Worm (Caenorhabditis elegans) whole organism, L4 larva: ENCODE results near the gene W02A2.12.
A peak's percentile ranks its signal among the peaks of the same experiment; 100 is the strongest.

Experiments
- D1046.2 ChIP-seq: fragments of 200-800 bp; sonication (Bioruptor generic); IDR thresholded peaks from 2 replicates; pipeline ENCODE4 v1.3.6; 2022; ENCODE audit warnings: missing genetic modification characterization, missing compliant biosample characterization
- F26F4.8 ChIP-seq: fragments of 200-800 bp; sonication (Bioruptor generic); conservative IDR thresholded peaks from 2 replicates; pipeline ENCODE4 v1.3.6; 2022; ENCODE audit warnings: missing genetic modification characterization, missing compliant biosample characterization
- F37D6.2 ChIP-seq: sonication (generic microtip); optimal IDR thresholded peaks from 2 replicates; lab custom pipeline; 2016; ENCODE audit warnings: mild to moderate bottlenecking, missing genetic modification characterization, missing compliant biosample characterization
- F49E8.2 ChIP-seq: sonication (generic microtip); optimal IDR thresholded peaks from 2 replicates; lab custom pipeline; 2016; ENCODE audit warnings: missing compliant biosample characterization, mild to moderate bottlenecking, missing genetic modification characterization, borderline replicate concordance
- T20F7.1 ChIP-seq: fragments of 200-800 bp; sonication (Bioruptor generic); optimal IDR thresholded peaks from 2 replicates; lab custom pipeline; 2018; ENCODE audit warnings: mild to moderate bottlenecking, missing genetic modification characterization, missing compliant biosample characterization
- T26A8.4 ChIP-seq: fragments of 200-800 bp; sonication (Bioruptor generic); IDR thresholded peaks from 2 replicates; pipeline ENCODE4 v1.3.6; 2022; ENCODE audit warnings: missing genetic modification characterization, missing compliant biosample characterization
- Y105C5A.15 ChIP-seq: fragments of 200-800 bp; sonication (Bioruptor generic); IDR thresholded peaks from 2 replicates; pipeline ENCODE4 v1.3.6; 2022; ENCODE audit warnings: missing genetic modification characterization, missing compliant biosample characterization
- Y48G9A.11 ChIP-seq: fragments of 200-800 bp; sonication (Bioruptor generic); IDR thresholded peaks from 2 replicates; pipeline ENCODE4 v1.3.6; 2022; ENCODE audit warnings: missing genetic modification reagents, missing genetic modification characterization, missing compliant biosample characterization
- Y75B8A.6 ChIP-seq: fragments of 200-800 bp; sonication (Bioruptor generic); IDR thresholded peaks from 2 replicates; pipeline ENCODE4 v1.3.6; 2022; ENCODE audit warnings: missing genetic modification reagents, missing genetic modification characterization, missing compliant biosample characterization
- arid-1 ChIP-seq: fragments of 200-800 bp; sonication (Bioruptor generic); conservative IDR thresholded peaks from 2 replicates; pipeline ENCODE4 v1.3.6; 2022; ENCODE audit warnings: missing genetic modification reagents, missing genetic modification characterization, missing compliant biosample characterization
- attf-4 ChIP-seq: sonication (generic microtip); optimal IDR thresholded peaks from 3 replicates; lab custom pipeline; 2017; ENCODE audit warnings: missing biosample characterization, missing genetic modification characterization
- ceh-44 ChIP-seq: fragments of 200-800 bp; sonication (Bioruptor generic); IDR thresholded peaks from 2 replicates; pipeline ENCODE4 v1.3.6; 2022; ENCODE audit warnings: missing genetic modification reagents, missing genetic modification characterization, missing compliant biosample characterization
- ceh-82 ChIP-seq: sonication (generic microtip); optimal IDR thresholded peaks from 2 replicates; lab custom pipeline; 2017; ENCODE audit warnings: missing biosample characterization, missing genetic modification characterization
- daf-12 ChIP-seq: fragments of 150-350 bp; optimal IDR thresholded peaks from 2 replicates; lab custom pipeline; 2014; ENCODE audit warnings: missing biosample characterization, missing genetic modification reagents, missing genetic modification characterization
- daf-16 ChIP-seq, 3 experiments: sonication (generic microtip); optimal IDR thresholded peaks; 2 replicates each; lab custom pipeline; 2016 to 2017; ENCODE audit warnings: missing genetic modification characterization in 3 of 3, missing genetic modification reagents in 3 of 3, mild to moderate bottlenecking in 2 of 3, missing compliant biosample characterization in 2 of 3, missing biosample characterization in 1 of 3, moderate library complexity in 1 of 3
- daf-19 ChIP-seq: fragments of 200-800 bp; sonication (Bioruptor generic); conservative IDR thresholded peaks from 2 replicates; pipeline ENCODE4 v1.3.6; 2022; ENCODE audit warnings: missing genetic modification characterization, missing compliant biosample characterization
- daf-8 ChIP-seq: fragments of 200-800 bp; sonication (Bioruptor generic); IDR thresholded peaks from 2 replicates; pipeline ENCODE4 v1.3.6; 2022; ENCODE audit warnings: missing genetic modification characterization, missing compliant biosample characterization
- dmd-8 ChIP-seq: fragments of 200-800 bp; sonication (Bioruptor generic); IDR thresholded peaks from 2 replicates; pipeline ENCODE4 v1.3.6; 2022; ENCODE audit warnings: missing genetic modification characterization, missing compliant biosample characterization
- dpl-1 ChIP-seq: fragments of 150-350 bp; optimal IDR thresholded peaks from 2 replicates; lab custom pipeline; 2014; ENCODE audit warnings: missing biosample characterization, missing genetic modification reagents, missing genetic modification characterization
- dve-1 ChIP-seq: sonication (generic microtip); optimal IDR thresholded peaks from 2 replicates; lab custom pipeline; 2017; ENCODE audit warnings: antibody characterized with exemption, mild to moderate bottlenecking, missing genetic modification characterization, missing compliant biosample characterization; ENCODE audit not compliant: insufficient read depth
- egl-43 ChIP-seq: fragments of 200-800 bp; sonication (Bioruptor generic); IDR thresholded peaks from 2 replicates; pipeline ENCODE4 v1.3.6; 2022; ENCODE audit warnings: missing genetic modification reagents, missing genetic modification characterization, missing compliant biosample characterization
- fos-1 ChIP-seq: fragments of 150-350 bp; optimal IDR thresholded peaks from 2 replicates; lab custom pipeline; 2014; ENCODE audit warnings: missing biosample characterization, missing genetic modification characterization
- gei-8 ChIP-seq: fragments of 200-800 bp; sonication (Bioruptor generic); optimal IDR thresholded peaks from 2 replicates; lab custom pipeline; 2018; ENCODE audit warnings: mild to moderate bottlenecking, missing genetic modification characterization, missing compliant biosample characterization
- hlh-30 ChIP-seq: sonication (generic microtip); optimal IDR thresholded peaks from 2 replicates; lab custom pipeline; 2017; ENCODE audit warnings: antibody characterized with exemption, mild to moderate bottlenecking, missing genetic modification characterization, missing compliant biosample characterization; ENCODE audit not compliant: insufficient read depth
- hmg-1.1 ChIP-seq: fragments of 200-800 bp; sonication (Bioruptor generic); IDR thresholded peaks from 2 replicates; pipeline ENCODE4 v1.3.6; 2022; ENCODE audit warnings: missing genetic modification reagents, missing genetic modification characterization, missing compliant biosample characterization
- jun-1 ChIP-seq: fragments of 150-350 bp; optimal IDR thresholded peaks from 2 replicates; lab custom pipeline; 2014; ENCODE audit warnings: missing biosample characterization, missing genetic modification reagents, missing genetic modification characterization
- lin-1 ChIP-seq: fragments of 200-800 bp; sonication (Bioruptor generic); IDR thresholded peaks from 2 replicates; pipeline ENCODE4 v1.3.6; 2022; ENCODE audit warnings: missing genetic modification reagents, missing genetic modification characterization, missing compliant biosample characterization
- lin-13 ChIP-seq: fragments of 150-350 bp; optimal IDR thresholded peaks from 2 replicates; lab custom pipeline; 2014; ENCODE audit warnings: missing biosample characterization, missing genetic modification reagents, missing genetic modification characterization
- lin-15B ChIP-seq: fragments of 150-350 bp; sonication (generic microtip); optimal IDR thresholded peaks from 3 replicates; lab custom pipeline; 2014; ENCODE audit warnings: missing biosample characterization, missing genetic modification characterization
- lin-39 ChIP-seq: fragments of 150-350 bp; optimal IDR thresholded peaks from 2 replicates; lab custom pipeline; 2014; ENCODE audit warnings: missing biosample characterization, missing genetic modification reagents, missing genetic modification characterization
- lir-3 ChIP-seq: sonication (generic microtip); optimal IDR thresholded peaks from 2 replicates; lab custom pipeline; 2016; ENCODE audit warnings: mild to moderate bottlenecking, missing genetic modification characterization, missing compliant biosample characterization
- madf-5 ChIP-seq, 2 experiments: fragments of 200-800 bp; sonication (Bioruptor generic); IDR thresholded peaks; 2 replicates each; pipeline ENCODE4 v1.3.6; 2022; ENCODE audit warnings: missing compliant biosample characterization in 2 of 2, missing genetic modification characterization in 2 of 2
- madf-9 ChIP-seq: fragments of 200-800 bp; sonication (Bioruptor generic); conservative IDR thresholded peaks from 2 replicates; pipeline ENCODE4 v1.3.6; 2022; ENCODE audit warnings: missing genetic modification reagents, missing genetic modification characterization, missing compliant biosample characterization
- mdl-1 ChIP-seq, 2 experiments: fragments of 150-350 bp in 1 of 2; sonication (generic microtip) in 1 of 2; optimal IDR thresholded peaks; 2 replicates each; lab custom pipeline; 2014 to 2017; ENCODE audit warnings: missing biosample characterization in 2 of 2, missing genetic modification characterization in 2 of 2
- mdt-29 ChIP-seq: fragments of 200-800 bp; sonication (Bioruptor generic); IDR thresholded peaks from 2 replicates; pipeline ENCODE4 v1.3.6; 2022; ENCODE audit warnings: missing genetic modification reagents, missing genetic modification characterization, missing compliant biosample characterization
- mep-1 ChIP-seq: fragments of 150-350 bp; sonication (generic microtip); optimal IDR thresholded peaks from 3 replicates; lab custom pipeline; 2014; ENCODE audit warnings: missing biosample characterization, missing genetic modification characterization
- mxl-3 ChIP-seq: fragments of 200-800 bp; sonication (Bioruptor generic); optimal IDR thresholded peaks from 2 replicates; lab custom pipeline; 2018; ENCODE audit warnings: mild to moderate bottlenecking, missing genetic modification characterization, missing compliant biosample characterization
- nhr-10 ChIP-seq: fragments of 150-350 bp; optimal IDR thresholded peaks from 2 replicates; lab custom pipeline; 2014; ENCODE audit warnings: missing biosample characterization, missing genetic modification characterization
- nhr-102 ChIP-seq: sonication (generic microtip); optimal IDR thresholded peaks from 2 replicates; lab custom pipeline; 2016; ENCODE audit warnings: mild to moderate bottlenecking, missing genetic modification characterization, moderate library complexity, missing compliant biosample characterization
- nhr-25 ChIP-seq: sonication (generic microtip); optimal IDR thresholded peaks from 2 replicates; lab custom pipeline; 2017; ENCODE audit warnings: missing genetic modification characterization, mild to moderate bottlenecking, missing compliant biosample characterization, antibody characterized with exemption, moderate library complexity, borderline replicate concordance; ENCODE audit not compliant: insufficient read depth
- nhr-48 ChIP-seq: sonication (generic microtip); optimal IDR thresholded peaks from 2 replicates; lab custom pipeline; 2016; ENCODE audit warnings: mild to moderate bottlenecking, missing genetic modification characterization, missing compliant biosample characterization
- pha-4 ChIP-seq, 2 experiments: fragments of 150-350 bp in 1 of 2; fragments of 200-800 bp in 1 of 2; sonication (Bioruptor generic) in 1 of 2; IDR thresholded peaks in 1 of 2; optimal IDR thresholded peaks in 1 of 2; 2 replicates each; pipeline versions ENCODE4 v1.3.6 to Lab custom; 2014 to 2022; ENCODE audit warnings: missing genetic modification characterization in 2 of 2, missing genetic modification reagents in 2 of 2, missing biosample characterization in 1 of 2, missing compliant biosample characterization in 1 of 2
- pqm-1 ChIP-seq: sonication (generic microtip); optimal IDR thresholded peaks from 2 replicates; lab custom pipeline; 2017; ENCODE audit warnings: missing biosample characterization, missing genetic modification characterization
- set-16 ChIP-seq: fragments of 200-800 bp; sonication (Bioruptor generic); IDR thresholded peaks from 2 replicates; pipeline ENCODE4 v1.3.6; 2022; ENCODE audit warnings: missing genetic modification reagents, missing genetic modification characterization, missing compliant biosample characterization
- tra-1 ChIP-seq: fragments of 200-800 bp; sonication (Bioruptor generic); IDR thresholded peaks from 2 replicates; pipeline ENCODE4 v1.3.6; 2022; ENCODE audit warnings: missing genetic modification reagents, missing genetic modification characterization, missing compliant biosample characterization
- unc-39 ChIP-seq: sonication (generic microtip); optimal IDR thresholded peaks from 2 replicates; lab custom pipeline; 2017; ENCODE audit warnings: missing biosample characterization, missing genetic modification characterization
- unc-62 ChIP-seq, 3 experiments: fragments of 150-350 bp in 1 of 3; sonication (generic microtip); optimal IDR thresholded peaks in 2 of 3; peaks in 1 of 3; 1 replicate in 1 of 3; 2 replicates in 2 of 3; lab custom pipeline; 2014 to 2017; ENCODE audit warnings: missing biosample characterization in 3 of 3, missing genetic modification characterization in 3 of 3, missing genetic modification reagents in 3 of 3, missing genotype in 1 of 3
- zfp-3 ChIP-seq: fragments of 200-800 bp; sonication (Bioruptor generic); conservative IDR thresholded peaks from 2 replicates; pipeline ENCODE4 v1.3.6; 2022; ENCODE audit warnings: missing genetic modification reagents, missing genetic modification characterization, missing compliant biosample characterization
- ztf-7 ChIP-seq: fragments of 150-350 bp; optimal IDR thresholded peaks from 2 replicates; lab custom pipeline; 2014; ENCODE audit warnings: missing biosample characterization, missing genetic modification characterization

The W02A2.12 gene

DNA sequence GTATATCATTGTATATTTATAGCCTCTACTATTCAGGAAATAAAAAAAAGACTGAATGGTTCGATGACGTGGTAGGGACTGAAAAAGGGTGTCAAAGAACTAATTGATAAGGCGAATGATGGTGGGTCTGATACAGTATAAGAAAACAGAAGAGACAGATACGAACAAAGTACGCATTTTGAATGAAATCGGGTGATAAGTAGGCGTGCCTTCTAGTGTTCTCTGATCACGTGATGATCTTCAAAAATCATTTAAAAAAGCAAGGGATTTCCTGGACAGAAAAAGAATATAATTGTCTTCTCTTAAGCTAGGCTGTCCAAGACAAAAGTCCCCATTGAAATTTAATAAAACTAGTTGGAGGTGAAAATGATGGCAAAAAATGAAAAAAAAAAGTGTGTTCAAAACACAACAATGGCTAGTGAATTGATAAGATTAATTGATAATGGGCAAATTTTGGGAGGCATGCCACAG, 44.6 kb upstream of the W02A2.12 start (continued):
- TF ChIP-seq ztf-7: peak; percentile 22
- TF ChIP-seq zfp-3 (GFP tag; lab: Robert Waterston, UW): no peak
- no peak for TF ChIP-seq D1046.2 (GFP tag; lab: Robert Waterston, UW)
- peak; percentile 75 for TF ChIP-seq hlh-30
- TF ChIP-seq jun-1: no peak
- peak; percentile 5 for TF ChIP-seq mep-1 (tag; lab: Kevin White, UChicago)
- no peak for TF ChIP-seq daf-8 (GFP tag; lab: Robert Waterston, UW)
- peak; percentile 51 for TF ChIP-seq T20F7.1 (GFP tag; lab: Kevin White, UChicago)
- no peak for TF ChIP-seq Y105C5A.15 (GFP tag; lab: Robert Waterston, UW)
- TF ChIP-seq lin-15B (tag; lab: Kevin White, UChicago): no peak
- TF ChIP-seq dpl-1 (GFP tag; lab: Kevin White, UChicago): no peak
- TF ChIP-seq attf-4 (tag; lab: Kevin White, UChicago): no peak
- no peak for TF ChIP-seq egl-43 (GFP tag; lab: Robert Waterston, UW)
- TF ChIP-seq F49E8.2 (tag; lab: Kevin White, UChicago): no peak
- TF ChIP-seq mdt-29 (GFP tag; lab: Robert Waterston, UW): peak; percentile 61
- no peak for TF ChIP-seq hmg-1.1
- no peak for TF ChIP-seq T26A8.4 (GFP tag; lab: Robert Waterston, UW)
- 0 out of 2 replicates have a peak, but pooled peaks have one; percentile 57 for TF ChIP-seq Y75B8A.6
- TF ChIP-seq Y48G9A.11 (GFP tag; lab: Robert Waterston, UW): peak; percentile 22; the same call in 1 of the 2 replicates
- peak; percentile 46 for TF ChIP-seq gei-8 (GFP tag; lab: Kevin White, UChicago)
- TF ChIP-seq nhr-25: no peak
- no peak for TF ChIP-seq madf-5 (GFP tag; IDR thresholded peaks at IDR 0.05; lab: Robert Waterston, UW)
- no peak for TF ChIP-seq lir-3
- TF ChIP-seq tra-1 (GFP tag; lab: Robert Waterston, UW): no peak; the same call in 1 of the 2 replicates
- no peak for TF ChIP-seq madf-9 (GFP tag; lab: Robert Waterston, UW)
- TF ChIP-seq pha-4 (GFP tag; IDR thresholded peaks at IDR 0.05; lab: Robert Waterston, UW): no peak; the same call in 1 of the 2 replicates
- no peak for TF ChIP-seq pha-4 (tag; optimal IDR thresholded peaks at IDR 0.05; lab: Kevin White, UChicago)
- no peak for TF ChIP-seq F26F4.8 (GFP tag; lab: Robert Waterston, UW)
- no peak for TF ChIP-seq ceh-82
- no peak for TF ChIP-seq daf-12 (tag; lab: Kevin White, UChicago)
- TF ChIP-seq lin-39 (tag; lab: Kevin White, UChicago): no peak
- TF ChIP-seq nhr-10 (tag; lab: Kevin White, UChicago): peak; percentile 87
- TF ChIP-seq lin-1 (GFP tag; lab: Robert Waterston, UW): no peak
- peak in 1 of 2 experiments; percentile 83 for TF ChIP-seq unc-62 (GFP tag; optimal IDR thresholded peaks at IDR 0.05 in 1 of 2; lab: Kevin White, UChicago)
- TF ChIP-seq unc-62 (tag; optimal IDR thresholded peaks at IDR 0.05; lab: Kevin White, UChicago): no peak
- no peak for TF ChIP-seq set-16 (GFP tag; lab: Robert Waterston, UW)
- peak; percentile 52 for TF ChIP-seq dve-1 (tag; lab: Kevin White, UChicago)
- TF ChIP-seq daf-19 (GFP tag; lab: Robert Waterston, UW): no peak
- no peak for TF ChIP-seq fos-1 (tag; lab: Kevin White, UChicago)
- TF ChIP-seq pqm-1 (tag; lab: Kevin White, UChicago): peak; percentile 31
- TF ChIP-seq mdl-1 (tag; optimal IDR thresholded peaks at IDR 0.05; lab: Kevin White, UChicago): peak in 1 of 2 experiments; percentile 75
- peak; percentile 45 for TF ChIP-seq nhr-102 (tag; lab: Kevin White, UChicago)
- no peak for TF ChIP-seq F37D6.2 (tag; lab: Kevin White, UChicago)
- TF ChIP-seq nhr-48 (tag; lab: Kevin White, UChicago): peak; percentile 81
- TF ChIP-seq daf-16 (GFP tag; optimal IDR thresholded peaks at IDR 0.05; lab: Kevin White, UChicago): peak in 1 of 2 experiments; percentile 55
- peak; percentile 70 for TF ChIP-seq daf-16 (tag; optimal IDR thresholded peaks at IDR 0.05; lab: Kevin White, UChicago)
- no peak for TF ChIP-seq dmd-8 (GFP tag; lab: Robert Waterston, UW)
- TF ChIP-seq ceh-44 (GFP tag; lab: Robert Waterston, UW): no peak
- TF ChIP-seq unc-39 (tag; lab: Kevin White, UChicago): no peak
- no peak for TF ChIP-seq arid-1 (GFP tag; lab: Robert Waterston, UW)
- peak; percentile 21 for TF ChIP-seq mxl-3 (GFP tag; lab: Kevin White, UChicago)
- TF ChIP-seq lin-13: peak; percentile 23
